Worm (Caenorhabditis elegans) whole organism, L4/young adult: ENCODE results near the gene F39E9.6.

Experiments
- W03F9.2 ChIP-seq: fragments of 150-350 bp; optimal IDR thresholded peaks from 2 replicates; lab custom pipeline; 2014; ENCODE audit warnings: missing biosample characterization, missing genetic modification characterization
- dao-5 ChIP-seq: sonication (generic microtip); optimal IDR thresholded peaks from 2 replicates; lab custom pipeline; 2016; ENCODE audit warnings: missing genotype, missing genetic modification characterization, moderate library complexity, missing compliant biosample characterization
- him-1 ChIP-seq: sonication (generic microtip); optimal IDR thresholded peaks from 2 replicates; lab custom pipeline; 2016; ENCODE audit warnings: missing genotype, missing genetic modification reagents, missing genetic modification characterization, missing compliant biosample characterization

The F39E9.6 gene

DNA sequence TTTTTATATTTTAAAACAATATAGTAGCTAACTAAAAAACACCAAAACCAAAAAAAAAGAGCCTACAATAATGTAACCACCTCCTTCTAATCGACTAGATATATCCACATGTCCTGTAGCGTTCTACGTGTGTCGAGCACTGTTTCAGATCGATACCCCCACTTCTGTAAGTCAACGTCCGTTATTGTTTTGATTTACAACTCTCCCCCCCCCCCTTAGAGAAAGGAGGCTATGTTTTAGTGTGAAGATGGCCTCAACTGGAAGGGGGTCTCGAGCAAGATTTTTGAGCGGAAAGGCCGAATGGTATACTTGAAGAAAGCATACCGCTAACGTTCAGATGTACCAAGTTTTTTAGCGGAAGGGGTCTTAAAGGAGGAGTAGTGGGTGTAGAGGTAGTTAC lies 35.7 kb downstream of the F39E9.6 start, which contains the start of gene F02E11.4:
Gene F02E11.4 (minus strand): TSS at position 101 of the 400 bp plus-strand sequence.
- no peak for TF ChIP-seq him-1 (tag; lab: Kevin White, UChicago)
- TF ChIP-seq W03F9.2 (tag; lab: Kevin White, UChicago): no peak
- TF ChIP-seq dao-5 (tag; lab: Kevin White, UChicago): no peak

DNA sequence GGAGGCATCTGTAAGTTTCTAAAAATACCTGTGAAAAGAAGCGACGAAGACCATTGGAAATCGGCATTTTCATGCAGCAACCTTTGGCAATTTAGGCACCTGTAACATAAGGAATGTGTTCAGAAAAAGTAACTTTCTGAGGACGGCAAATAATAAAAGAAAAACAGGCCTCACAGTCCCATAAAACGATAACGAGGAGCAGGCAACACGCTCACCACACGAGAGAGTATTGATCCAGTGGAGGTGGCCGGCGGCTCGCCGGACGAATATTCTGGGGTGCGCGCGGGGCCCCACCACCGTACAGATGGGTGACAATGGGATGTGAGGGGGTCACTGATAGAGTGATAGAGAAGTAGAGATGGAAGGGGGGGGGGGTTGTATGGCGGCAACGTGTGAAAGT lies 38.4 kb downstream of the F39E9.6 start, which contains the start of gene F02E11.3:
Gene F02E11.3 (minus strand): TSS at position 101 of the 400 bp plus-strand sequence.
- TF ChIP-seq dao-5 (tag; lab: Kevin White, UChicago): no peak
- TF ChIP-seq W03F9.2 (tag; lab: Kevin White, UChicago): no peak
- no peak for TF ChIP-seq him-1 (tag; lab: Kevin White, UChicago)

DNA sequence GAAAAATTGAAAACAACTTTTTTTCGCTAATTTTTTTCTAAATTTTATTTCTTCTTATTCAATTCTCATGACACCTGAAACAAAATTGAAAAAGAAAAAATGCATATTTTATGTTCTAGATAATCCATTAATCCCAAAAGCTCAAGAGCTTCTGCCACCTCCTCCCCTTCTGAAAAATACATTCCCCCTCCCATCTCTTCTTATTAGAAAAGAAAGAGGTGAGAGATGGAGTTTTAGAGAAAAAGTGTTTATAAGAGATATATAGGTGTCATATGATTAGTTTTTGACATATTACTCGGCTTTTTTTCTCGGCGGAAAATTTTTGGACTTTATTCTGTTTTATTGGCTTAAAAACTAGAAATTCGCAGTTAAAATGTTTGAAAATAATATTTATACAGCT lies 42.7 kb downstream of the F39E9.6 start:
- TF ChIP-seq dao-5 (tag; lab: Kevin White, UChicago) (no peak), him-1 (tag; lab: Kevin White, UChicago) (no peak), W03F9.2 (tag; lab: Kevin White, UChicago) (no peak)

DNA sequence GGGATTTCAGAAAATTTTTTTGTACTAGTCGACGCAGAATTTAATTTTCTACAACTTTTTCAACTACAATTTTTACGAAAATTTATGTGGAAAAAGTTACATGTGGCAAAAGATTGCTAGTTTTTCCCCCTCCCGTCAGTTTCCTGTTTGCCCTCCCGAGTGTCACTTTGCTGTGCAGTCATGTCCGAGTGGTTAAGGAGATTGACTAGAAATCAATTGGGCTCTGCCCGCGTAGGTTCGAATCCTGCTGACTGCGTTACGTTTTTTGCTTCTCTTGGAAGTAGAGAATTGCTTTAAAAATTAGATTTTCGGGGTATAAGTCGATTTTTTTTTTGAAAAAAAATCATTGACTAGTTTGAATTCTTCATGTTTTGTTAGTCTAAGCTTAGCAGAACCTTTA lies 45.5 kb downstream of the F39E9.6 start:
- TF ChIP-seq him-1 (tag; lab: Kevin White, UChicago): no peak
- no peak for TF ChIP-seq dao-5 (tag; lab: Kevin White, UChicago)

DNA sequence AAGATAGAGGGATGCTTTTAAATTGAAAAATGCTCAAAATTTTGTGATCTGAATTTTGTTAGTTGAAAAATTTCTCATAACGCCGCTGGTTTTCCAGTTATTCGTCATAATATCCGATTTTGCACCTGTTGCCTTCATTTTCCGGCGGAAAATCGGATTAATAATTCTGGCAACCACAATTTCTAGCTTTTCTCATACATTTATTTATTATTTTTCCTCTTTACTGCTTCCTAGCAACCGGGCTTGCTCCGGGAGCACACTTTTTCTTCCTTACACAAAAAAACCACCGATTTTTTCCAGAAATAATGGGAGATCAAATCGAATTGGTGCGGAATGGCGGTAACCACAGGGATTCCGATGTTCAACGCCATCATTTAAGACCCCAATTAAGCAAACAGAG lies 46.0 kb downstream of the F39E9.6 start, which contains the start of gene F02E11.7:
Gene F02E11.7 (plus strand): TSS at position 301 of the 400 bp plus-strand sequence.
- TF ChIP-seq W03F9.2 (tag; lab: Kevin White, UChicago) (no peak), dao-5 (tag; lab: Kevin White, UChicago) (no peak), him-1 (tag; lab: Kevin White, UChicago) (no peak)

DNA sequence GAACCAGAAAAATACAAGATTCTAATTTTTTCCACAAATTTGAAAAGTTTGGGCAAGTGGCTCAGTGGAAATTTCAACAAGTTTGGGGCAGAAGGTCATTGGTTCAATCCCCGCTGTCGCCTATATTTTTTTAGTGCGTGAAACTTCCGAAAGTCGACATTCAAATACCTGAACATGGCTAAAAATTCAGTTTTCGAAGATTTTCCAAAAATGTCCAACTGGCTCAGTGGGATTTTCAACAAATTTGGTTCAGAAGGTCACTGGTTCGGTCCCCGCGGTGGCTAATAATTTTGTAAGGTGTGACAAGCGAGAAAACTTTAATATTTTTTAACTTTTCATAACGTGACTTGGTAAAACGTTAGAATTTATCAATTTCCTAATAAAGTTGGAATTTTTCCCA lies 48.6 kb downstream of the F39E9.6 start:
- no peak for TF ChIP-seq W03F9.2 (tag; lab: Kevin White, UChicago)
- TF ChIP-seq dao-5 (tag; lab: Kevin White, UChicago): no peak
- TF ChIP-seq him-1 (tag; lab: Kevin White, UChicago): no peak

DNA sequence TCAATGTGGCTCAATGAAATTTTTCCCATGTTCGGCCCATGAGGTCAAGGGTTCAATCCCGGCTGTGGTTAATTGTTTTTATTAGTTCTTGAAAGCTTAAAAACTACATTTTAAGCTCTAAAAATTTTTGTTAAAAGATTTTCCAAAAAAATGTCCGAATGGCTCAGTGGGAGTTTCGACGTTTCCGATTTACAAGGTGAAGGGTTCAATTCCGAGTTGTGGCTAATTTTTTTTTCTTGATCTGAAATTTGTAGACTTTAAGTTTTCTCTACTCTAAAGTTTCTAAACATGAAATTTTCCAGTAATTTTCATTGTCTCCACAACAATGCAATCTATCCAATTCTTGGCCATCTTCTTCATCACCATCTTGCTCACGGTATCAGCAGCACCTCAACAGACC lies 50.8 kb downstream of the F39E9.6 start, which contains the start of gene F02E11.2:
Gene F02E11.2 (plus strand): TSS at position 301 of the 400 bp plus-strand sequence.
- TF ChIP-seq him-1 (tag; lab: Kevin White, UChicago) (no peak), W03F9.2 (tag; lab: Kevin White, UChicago) (no peak), dao-5 (tag; lab: Kevin White, UChicago) (no peak)
